Fruit fly (Drosophila melanogaster): ENCODE data around the gene CG5676.
A peak's percentile ranks its signal among the peaks of the same experiment; 100 is the strongest.

CG5676 gene

DNA sequence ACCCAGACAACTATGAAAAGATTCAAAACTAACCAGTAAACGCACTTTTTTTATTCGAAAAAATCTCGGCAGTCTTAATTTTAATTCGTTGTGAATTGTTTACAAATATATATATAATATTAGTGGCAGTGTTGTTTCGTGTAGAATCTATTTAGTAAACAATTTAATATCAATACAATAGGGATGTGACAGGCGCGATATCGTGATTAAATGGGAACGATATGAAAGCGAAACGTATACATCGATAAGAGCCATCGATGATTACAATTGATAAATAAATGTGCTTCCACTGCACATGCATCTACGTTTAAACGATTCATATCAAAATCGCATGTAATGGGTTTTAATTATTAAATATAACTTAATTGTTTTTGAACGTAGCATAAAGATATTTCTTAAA is 21.7 kb upstream of the CG5676 start (continued):
- TF ChIP-seq chn (GFP tag; optimal IDR thresholded peaks at IDR 0.05): no peak
- TF ChIP-seq Hmx (GFP tag; optimal IDR thresholded peaks at IDR 0.05): no peak
- no peak for TF ChIP-seq Abd-B (GFP tag; optimal IDR thresholded peaks at IDR 0.05)
- TF ChIP-seq Blimp-1 (GFP tag; optimal IDR thresholded peaks at IDR 0.05): no peak
- TF ChIP-seq Dfd (GFP tag; optimal IDR thresholded peaks at IDR 0.05): no peak
- no peak for TF ChIP-seq CG33557 (GFP tag; optimal IDR thresholded peaks at IDR 0.05)
- no peak for TF ChIP-seq sc (optimal IDR thresholded peaks at IDR 0.05)
- TF ChIP-seq sc (GFP tag; optimal IDR thresholded peaks at IDR 0.05): no peak
- no peak for TF ChIP-seq dan (GFP tag; IDR thresholded peaks at IDR 0.05)
- no peak for TF ChIP-seq CG13624 (GFP tag; optimal IDR thresholded peaks at IDR 0.05)
- TF ChIP-seq CG10565 (GFP tag; optimal IDR thresholded peaks at IDR 0.05): no peak
- TF ChIP-seq CG8924 (tag; optimal IDR thresholded peaks at IDR 0.05): peak; percentile 63
- no peak for TF ChIP-seq CG32772 (GFP tag; IDR thresholded peaks at IDR 0.05)
- peak; percentile 17 for TF ChIP-seq CG10267 (tag; optimal IDR thresholded peaks at IDR 0.05)
- TF ChIP-seq HLH3B (GFP tag; IDR thresholded peaks at IDR 0.05): no peak
- peak; percentile 84 for TF ChIP-seq row (GFP tag; IDR thresholded peaks at IDR 0.05)
- no peak for TF ChIP-seq en (GFP tag; optimal IDR thresholded peaks at IDR 0.05)
- no peak for TF ChIP-seq CG4730 (GFP tag; IDR thresholded peaks at IDR 0.05)
- TF ChIP-seq otp (GFP tag; IDR thresholded peaks at IDR 0.05): no peak
- TF ChIP-seq lbe (GFP tag; optimal IDR thresholded peaks at IDR 0.05): no peak
- TF ChIP-seq Camta (GFP tag; optimal IDR thresholded peaks at IDR 0.05): no peak
- peak; percentile 85 for TF ChIP-seq CG13287 (GFP tag; IDR thresholded peaks at IDR 0.05; ENCODE audit: partially characterized antibody)
- peak; percentile 85 for TF ChIP-seq CG14860 (GFP tag; IDR thresholded peaks at IDR 0.05; ENCODE audit: partially characterized antibody)
- no peak for TF ChIP-seq Stat92E (GFP tag; optimal IDR thresholded peaks at IDR 0.05)
- no peak for TF ChIP-seq CG9215 (GFP tag; IDR thresholded peaks at IDR 0.05)
- TF ChIP-seq CG11247 (GFP tag; IDR thresholded peaks at IDR 0.05): no peak
- no peak for TF ChIP-seq CG2889 (GFP tag; IDR thresholded peaks at IDR 0.05)
- no peak for TF ChIP-seq lilli (GFP tag; optimal IDR thresholded peaks at IDR 0.05)
- no peak for TF ChIP-seq emc (GFP tag; optimal IDR thresholded peaks at IDR 0.05)
- no peak for TF ChIP-seq nau (GFP tag; optimal IDR thresholded peaks at IDR 0.05)
- TF ChIP-seq CG18476 (GFP tag; optimal IDR thresholded peaks at IDR 0.05): no peak
- TF ChIP-seq CG10462 (GFP tag; optimal IDR thresholded peaks at IDR 0.05): no peak
- peak; percentile 96 for TF ChIP-seq Bgb (GFP tag; IDR thresholded peaks at IDR 0.05; ENCODE audit: partially characterized antibody)
- TF ChIP-seq Optix (GFP tag; IDR thresholded peaks at IDR 0.05): no peak
- TF ChIP-seq CG15479 (GFP tag; optimal IDR thresholded peaks at IDR 0.05): no peak
- no peak for TF ChIP-seq CG2678 (tag; optimal IDR thresholded peaks at IDR 0.05)
- TF ChIP-seq Dp (GFP tag; optimal IDR thresholded peaks at IDR 0.05): peak; percentile 27
- TF ChIP-seq her (GFP tag; optimal IDR thresholded peaks at IDR 0.05): no peak
- TF ChIP-seq Nf-YA (GFP tag; IDR thresholded peaks at IDR 0.05): no peak
- no peak for TF ChIP-seq BtbVII (GFP tag; optimal IDR thresholded peaks at IDR 0.05)
- TF ChIP-seq NC2α (GFP tag; optimal IDR thresholded peaks at IDR 0.05): no peak
- no peak for TF ChIP-seq CG6854 (GFP tag; optimal IDR thresholded peaks at IDR 0.05)
- no peak for TF ChIP-seq CG18599 (GFP tag; optimal IDR thresholded peaks at IDR 0.05)
- no peak for TF ChIP-seq CG8944 (GFP tag; optimal IDR thresholded peaks at IDR 0.05)
- no peak for TF ChIP-seq gcm2 (GFP tag; optimal IDR thresholded peaks at IDR 0.05)
- no peak for TF ChIP-seq cg (GFP tag; optimal IDR thresholded peaks at IDR 0.05)
- no peak for TF ChIP-seq eve (GFP tag; optimal IDR thresholded peaks at IDR 0.05)
- no peak for TF ChIP-seq dimm (GFP tag; IDR thresholded peaks at IDR 0.05)
- TF ChIP-seq jumu (GFP tag; optimal IDR thresholded peaks at IDR 0.05): no peak
- TF ChIP-seq CG5953 (GFP tag; IDR thresholded peaks at IDR 0.05): no peak
- no peak for TF ChIP-seq CG1832 (GFP tag; optimal IDR thresholded peaks at IDR 0.05)
- TF ChIP-seq HmgZ (tag; optimal IDR thresholded peaks at IDR 0.05): peak; percentile 7

Measured in whole organism, embryonic.